Worm (Caenorhabditis elegans): Measurements from ENCODE around the gene hsp-43.
A peak's percentile ranks its signal among the peaks of the same experiment; 100 is the strongest.

ce11 chrX:6280998-6281397 lies 45.7 kb upstream of the hsp-43 start:
- TF ChIP-seq nhr-28 (tag; optimal IDR thresholded peaks at IDR 0.05) (no peak), R02D3.7 (tag; optimal IDR thresholded peaks at IDR 0.05) (peak; percentile 6), fos-1 (tag; optimal IDR thresholded peaks at IDR 0.05) (no peak), daf-12 (tag; optimal IDR thresholded peaks at IDR 0.05) (no peak), lin-15B (tag; optimal IDR thresholded peaks at IDR 0.05) (no peak), unc-62 (GFP tag; optimal IDR thresholded peaks at IDR 0.05) (no peak), ztf-11 (tag; optimal IDR thresholded peaks at IDR 0.05) (no peak)
